Worm (Caenorhabditis elegans) whole organism, young adult: Measurements from ENCODE around the gene F41E6.1.
A peak's percentile ranks its signal among the peaks of the same experiment; 100 is the strongest.

ENCODE experiments used
- C17E4.6 ChIP-seq: fragments of 200-800 bp; sonication (Bioruptor generic); IDR thresholded peaks from 2 replicates; pipeline ENCODE4 v1.3.6; 2022; ENCODE audit warnings: missing genetic modification reagents, missing genetic modification characterization, missing compliant biosample characterization
- F22D6.2 ChIP-seq: sonication (generic microtip); optimal IDR thresholded peaks from 2 replicates; lab custom pipeline; 2016; ENCODE audit warnings: mild to moderate bottlenecking, missing genetic modification characterization, missing compliant biosample characterization
- F33H1.4 ChIP-seq: fragments of 200-800 bp; sonication (Bioruptor generic); IDR thresholded peaks from 2 replicates; pipeline ENCODE4 v1.3.6; 2022; ENCODE audit warnings: missing genetic modification reagents, missing genetic modification characterization, missing compliant biosample characterization
- F37B4.10 ChIP-seq: fragments of 200-800 bp; sonication (Bioruptor generic); IDR thresholded peaks from 2 replicates; pipeline ENCODE4 v1.3.6; 2022; ENCODE audit warnings: missing genetic modification characterization, missing compliant biosample characterization
- F39B2.1 ChIP-seq: fragments of 200-800 bp; sonication (Bioruptor generic); IDR thresholded peaks from 2 replicates; pipeline ENCODE4 v1.3.6; 2022; ENCODE audit warnings: missing genetic modification reagents, missing genetic modification characterization, missing compliant biosample characterization
- F57A8.1 ChIP-seq: fragments of 200-800 bp; sonication (Bioruptor generic); optimal IDR thresholded peaks from 2 replicates; lab custom pipeline; 2018; ENCODE audit warnings: mild to moderate bottlenecking, missing genetic modification characterization, moderate library complexity, missing compliant biosample characterization
- K12H6.12 ChIP-seq: fragments of 200-800 bp; sonication (Bioruptor generic); optimal IDR thresholded peaks from 2 replicates; lab custom pipeline; 2018; ENCODE audit warnings: mild to moderate bottlenecking, missing genetic modification characterization, missing compliant biosample characterization
- T26A5.8 ChIP-seq: sonication (generic microtip); optimal IDR thresholded peaks from 2 replicates; lab custom pipeline; 2016; ENCODE audit warnings: missing genetic modification characterization, missing compliant biosample characterization
- Y56A3A.18 ChIP-seq: fragments of 200-800 bp; sonication (Bioruptor generic); IDR thresholded peaks from 2 replicates; pipeline ENCODE4 v1.3.6; 2022; ENCODE audit warnings: missing genetic modification reagents, missing genetic modification characterization, missing compliant biosample characterization
- Y67H2A.10 ChIP-seq: fragments of 200-800 bp; sonication (Bioruptor generic); conservative IDR thresholded peaks from 2 replicates; pipeline ENCODE4 v1.3.6; 2022; ENCODE audit warnings: missing genetic modification reagents, missing genetic modification characterization, missing compliant biosample characterization
- Y79H2A.3 ChIP-seq: fragments of 200-800 bp; sonication (Bioruptor generic); conservative IDR thresholded peaks from 2 replicates; pipeline ENCODE4 v1.3.6; 2022; ENCODE audit warnings: missing genetic modification reagents, missing genetic modification characterization, missing compliant biosample characterization
- Y95B8A.8 ChIP-seq: fragments of 200-800 bp; sonication (Bioruptor generic); IDR thresholded peaks from 2 replicates; pipeline ENCODE4 v1.3.6; 2022; ENCODE audit warnings: missing genetic modification reagents, missing genetic modification characterization, missing compliant biosample characterization
- atf-7 ChIP-seq: sonication (generic microtip); optimal IDR thresholded peaks from 2 replicates; lab custom pipeline; 2017; ENCODE audit warnings: mild to moderate bottlenecking, missing genetic modification characterization, missing compliant biosample characterization
- attf-5 ChIP-seq: fragments of 200-800 bp; sonication (Bioruptor generic); optimal IDR thresholded peaks from 2 replicates; lab custom pipeline; 2018; ENCODE audit warnings: mild to moderate bottlenecking, missing genetic modification characterization, missing compliant biosample characterization
- cebp-2 ChIP-seq: fragments of 200-800 bp; sonication (Bioruptor generic); IDR thresholded peaks from 2 replicates; pipeline ENCODE4 v1.3.6; 2022; ENCODE audit warnings: missing genetic modification characterization, missing compliant biosample characterization
- ceh-27 ChIP-seq: fragments of 200-800 bp; sonication (Bioruptor generic); optimal IDR thresholded peaks from 2 replicates; lab custom pipeline; 2018; ENCODE audit warnings: mild to moderate bottlenecking, missing genetic modification characterization, moderate library complexity, missing compliant biosample characterization
- ceh-40 ChIP-seq: fragments of 200-800 bp; sonication (Bioruptor generic); IDR thresholded peaks from 2 replicates; pipeline ENCODE4 v1.3.6; 2022; ENCODE audit warnings: missing genetic modification characterization, missing compliant biosample characterization
- efl-1 ChIP-seq: fragments of 150-350 bp; optimal IDR thresholded peaks from 2 replicates; lab custom pipeline; 2014; ENCODE audit warnings: missing biosample characterization, missing genetic modification reagents, missing genetic modification characterization
- egl-44 ChIP-seq: fragments of 200-800 bp; sonication (Bioruptor generic); IDR thresholded peaks from 2 replicates; pipeline ENCODE4 v1.3.6; 2022; ENCODE audit warnings: missing genetic modification reagents, missing genetic modification characterization, missing compliant biosample characterization
- egrh-3 ChIP-seq: fragments of 200-800 bp; sonication (Bioruptor generic); IDR thresholded peaks from 2 replicates; pipeline ENCODE4 v1.3.6; 2022; ENCODE audit warnings: missing genetic modification reagents, missing genetic modification characterization, missing compliant biosample characterization
- gei-17 ChIP-seq: fragments of 200-800 bp; sonication (Bioruptor generic); optimal IDR thresholded peaks from 2 replicates; lab custom pipeline; 2018; ENCODE audit warnings: mild to moderate bottlenecking, missing genetic modification characterization, missing compliant biosample characterization
- hrde-1 ChIP-seq: sonication (generic microtip); optimal IDR thresholded peaks from 2 replicates; lab custom pipeline; 2016; ENCODE audit warnings: missing genetic modification characterization, mild to moderate bottlenecking, missing compliant biosample characterization, moderate library complexity, missing genotype, missing genetic modification reagents, borderline replicate concordance
- hsf-1 ChIP-seq: fragments of 200-800 bp; sonication (Bioruptor generic); IDR thresholded peaks from 2 replicates; pipeline ENCODE4 v1.3.6; 2022; ENCODE audit warnings: missing genetic modification reagents, missing genetic modification characterization, missing compliant biosample characterization
- lin-26 ChIP-seq: fragments of 200-800 bp; sonication (Bioruptor generic); IDR thresholded peaks from 2 replicates; pipeline ENCODE4 v1.3.6; 2022; ENCODE audit warnings: missing genetic modification reagents, missing genetic modification characterization, missing compliant biosample characterization
- lin-54 ChIP-seq: fragments of 200-800 bp; sonication (Bioruptor generic); optimal IDR thresholded peaks from 2 replicates; lab custom pipeline; 2018; ENCODE audit warnings: mild to moderate bottlenecking, missing genetic modification characterization, missing compliant biosample characterization
- madf-6 ChIP-seq: fragments of 200-800 bp; sonication (Bioruptor generic); IDR thresholded peaks from 2 replicates; pipeline ENCODE4 v1.3.6; 2022; ENCODE audit warnings: missing genetic modification reagents, missing genetic modification characterization, missing compliant biosample characterization
- mcd-1 ChIP-seq: fragments of 200-800 bp; sonication (Bioruptor generic); IDR thresholded peaks from 2 replicates; pipeline ENCODE4 v1.3.6; 2022; ENCODE audit warnings: missing genetic modification reagents, missing genetic modification characterization, missing compliant biosample characterization
- nfya-1 ChIP-seq: sonication (generic microtip); optimal IDR thresholded peaks from 2 replicates; lab custom pipeline; 2017; ENCODE audit warnings: antibody characterized with exemption, missing compliant biosample characterization, missing genetic modification characterization, borderline replicate concordance; ENCODE audit not compliant: insufficient read depth
- nfya-2 ChIP-seq: fragments of 200-800 bp; sonication (Bioruptor generic); IDR thresholded peaks from 2 replicates; pipeline ENCODE4 v1.3.6; 2022; ENCODE audit warnings: missing genetic modification reagents, missing genetic modification characterization, missing compliant biosample characterization
- nhr-179 ChIP-seq: sonication (generic microtip); optimal IDR thresholded peaks from 2 replicates; lab custom pipeline; 2016; ENCODE audit warnings: mild to moderate bottlenecking, missing genetic modification characterization, missing compliant biosample characterization
- pha-4 ChIP-seq: fragments of 150-350 bp; sonication (generic microtip); optimal IDR thresholded peaks from 2 replicates; lab custom pipeline; 2014; ENCODE audit warnings: missing biosample characterization, missing genetic modification reagents, missing genetic modification characterization
- rcor-1 ChIP-seq: fragments of 200-800 bp; sonication (Bioruptor generic); IDR thresholded peaks from 2 replicates; pipeline ENCODE4 v1.3.6; 2022; ENCODE audit warnings: missing genetic modification reagents, missing genetic modification characterization, missing compliant biosample characterization
- snpc-3.4 ChIP-seq: sonication (generic microtip); optimal IDR thresholded peaks from 2 replicates; lab custom pipeline; 2017; ENCODE audit warnings: missing genetic modification characterization, mild to moderate bottlenecking, missing compliant biosample characterization, antibody characterized with exemption, moderate library complexity, missing genotype, missing genetic modification reagents
- snpc-4 ChIP-seq, 5 experiments: fragments of 150-350 bp in 1 of 5; sonication (generic microtip) in 4 of 5; optimal IDR thresholded peaks; 2 replicates each; lab custom pipeline; 2014 to 2018; ENCODE audit warnings: missing genetic modification characterization in 5 of 5, missing biosample characterization in 3 of 5, antibody characterized with exemption in 2 of 5, mild to moderate bottlenecking in 2 of 5, missing compliant biosample characterization in 2 of 5, missing genotype in 2 of 5, moderate library complexity in 2 of 5, missing genetic modification reagents in 1 of 5
- somi-1 ChIP-seq: fragments of 200-800 bp; sonication (Bioruptor generic); optimal IDR thresholded peaks from 2 replicates; lab custom pipeline; 2018; ENCODE audit warnings: mild to moderate bottlenecking, missing genetic modification characterization, missing compliant biosample characterization
- tlf-1 ChIP-seq: fragments of 200-800 bp; sonication (Bioruptor generic); optimal IDR thresholded peaks from 2 replicates; lab custom pipeline; 2018; ENCODE audit warnings: mild to moderate bottlenecking, missing genetic modification characterization, missing compliant biosample characterization
- unc-130 ChIP-seq: sonication (generic microtip); optimal IDR thresholded peaks from 2 replicates; lab custom pipeline; 2016; ENCODE audit warnings: missing genetic modification reagents, missing genetic modification characterization, missing compliant biosample characterization
- xnd-1 ChIP-seq: sonication (generic microtip); optimal IDR thresholded peaks from 2 replicates; lab custom pipeline; 2016; ENCODE audit warnings: missing genotype, missing genetic modification reagents, missing genetic modification characterization, missing compliant biosample characterization
- ztf-22 ChIP-seq: fragments of 200-800 bp; sonication (Bioruptor generic); optimal IDR thresholded peaks from 2 replicates; lab custom pipeline; 2018; ENCODE audit warnings: mild to moderate bottlenecking, missing genetic modification characterization, moderate library complexity, missing compliant biosample characterization
- ztf-28 ChIP-seq: fragments of 200-800 bp; sonication (Bioruptor generic); IDR thresholded peaks from 2 replicates; pipeline ENCODE4 v1.3.6; 2022; ENCODE audit warnings: missing genetic modification reagents, missing genetic modification characterization, missing compliant biosample characterization
- ztf-6 ChIP-seq: fragments of 200-800 bp; sonication (Bioruptor generic); IDR thresholded peaks from 2 replicates; pipeline ENCODE4 v1.3.6; 2022; ENCODE audit warnings: missing genetic modification reagents, missing genetic modification characterization, missing compliant biosample characterization

Gene F41E6.1

DNA sequence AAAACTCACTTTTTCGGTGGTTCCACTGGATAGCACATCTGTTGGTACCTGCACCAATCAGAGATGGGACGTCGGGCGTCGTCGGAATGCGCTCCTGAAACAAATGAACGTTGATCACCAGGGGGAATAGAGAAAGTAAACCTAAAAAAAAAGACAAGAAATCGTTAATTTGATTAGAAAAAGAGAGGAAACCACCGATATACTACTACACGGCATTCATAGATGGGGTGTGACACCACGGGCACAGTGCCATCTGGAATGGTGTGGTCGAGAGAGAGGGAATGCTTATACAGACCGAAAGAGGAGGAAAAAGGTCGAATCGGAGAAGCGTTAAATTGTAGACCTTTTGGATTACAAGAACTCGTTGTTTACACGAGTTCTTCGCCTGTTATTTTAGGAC is 34.3 kb upstream of the F41E6.1 start, which contains the start of gene C10B5.3:
Gene C10B5.3, minus strand, starts transcription at position 101 of the 400 bp plus-strand sequence.
- TF ChIP-seq K12H6.12 (tag; lab: Kevin White, UChicago) (no peak), Y67H2A.10 (GFP tag; lab: Robert Waterston, UW) (no peak), ceh-27 (GFP tag; lab: Kevin White, UChicago) (no peak), C17E4.6 (GFP tag; lab: Robert Waterston, UW) (no peak), Y56A3A.18 (no peak), efl-1 (GFP tag; lab: Kevin White, UChicago) (no peak), lin-26 (GFP tag; lab: Robert Waterston, UW) (no peak), Y95B8A.8 (GFP tag; lab: Robert Waterston, UW) (no peak), nhr-179 (tag; lab: Kevin White, UChicago) (no peak), cebp-2 (GFP tag; lab: Robert Waterston, UW) (no peak)

DNA sequence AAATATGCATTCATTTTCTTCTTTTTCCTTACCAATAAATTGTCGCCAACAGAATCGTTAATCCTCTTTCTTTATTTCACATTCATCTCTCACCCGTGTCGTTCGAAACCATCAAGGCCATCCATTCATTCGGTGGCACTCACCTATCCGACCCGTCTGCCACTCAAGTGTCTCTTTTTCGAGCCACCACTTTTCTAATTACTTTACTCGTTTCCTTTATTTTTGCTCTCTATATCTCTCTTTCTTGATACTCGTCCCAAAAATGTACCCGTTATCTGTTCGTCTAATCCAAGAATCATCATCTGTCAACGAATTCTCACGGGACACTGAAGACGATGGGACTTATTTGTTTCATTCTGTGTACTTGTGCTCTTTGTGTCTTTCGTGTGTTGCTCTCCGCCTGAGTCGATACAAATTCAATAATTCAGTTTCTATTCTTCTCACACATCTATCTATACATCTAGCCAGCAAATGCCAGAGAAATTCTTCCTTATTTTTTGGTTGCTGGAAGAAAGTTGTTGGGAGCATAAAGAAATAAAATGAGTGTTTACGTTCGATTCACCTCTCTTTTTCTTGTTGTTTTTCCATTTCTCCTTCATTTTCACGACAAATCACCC is 29.6 kb upstream of the F41E6.1 start:
- TF ChIP-seq tlf-1 (GFP tag; lab: Kevin White, UChicago), result no peak
- TF ChIP-seq madf-6 (GFP tag; lab: Robert Waterston, UW), result no peak
- TF ChIP-seq snpc-3.4 (tag; lab: Kevin White, UChicago), result no peak
- no peak for TF ChIP-seq mcd-1 (GFP tag; lab: Robert Waterston, UW)
- no peak for TF ChIP-seq pha-4 (tag; lab: Kevin White, UChicago)
- no peak for TF ChIP-seq xnd-1
- no peak for TF ChIP-seq snpc-4 (GFP tag; optimal IDR thresholded peaks at IDR 0.05; lab: Kevin White, UChicago)
- no peak for TF ChIP-seq snpc-4 (tag; optimal IDR thresholded peaks at IDR 0.05; lab: Kevin White, UChicago)
- no peak for TF ChIP-seq nhr-179 (tag; lab: Kevin White, UChicago)
- no peak for TF ChIP-seq ztf-22 (GFP tag; lab: Kevin White, UChicago)
- no peak for TF ChIP-seq attf-5
- TF ChIP-seq Y56A3A.18, result no peak
- TF ChIP-seq F37B4.10, result no peak
- TF ChIP-seq F57A8.1 (GFP tag; lab: Kevin White, UChicago), result no peak
- no peak for TF ChIP-seq T26A5.8
- no peak for TF ChIP-seq efl-1 (GFP tag; lab: Kevin White, UChicago)
- no peak for TF ChIP-seq nfya-2 (GFP tag; lab: Robert Waterston, UW)

DNA sequence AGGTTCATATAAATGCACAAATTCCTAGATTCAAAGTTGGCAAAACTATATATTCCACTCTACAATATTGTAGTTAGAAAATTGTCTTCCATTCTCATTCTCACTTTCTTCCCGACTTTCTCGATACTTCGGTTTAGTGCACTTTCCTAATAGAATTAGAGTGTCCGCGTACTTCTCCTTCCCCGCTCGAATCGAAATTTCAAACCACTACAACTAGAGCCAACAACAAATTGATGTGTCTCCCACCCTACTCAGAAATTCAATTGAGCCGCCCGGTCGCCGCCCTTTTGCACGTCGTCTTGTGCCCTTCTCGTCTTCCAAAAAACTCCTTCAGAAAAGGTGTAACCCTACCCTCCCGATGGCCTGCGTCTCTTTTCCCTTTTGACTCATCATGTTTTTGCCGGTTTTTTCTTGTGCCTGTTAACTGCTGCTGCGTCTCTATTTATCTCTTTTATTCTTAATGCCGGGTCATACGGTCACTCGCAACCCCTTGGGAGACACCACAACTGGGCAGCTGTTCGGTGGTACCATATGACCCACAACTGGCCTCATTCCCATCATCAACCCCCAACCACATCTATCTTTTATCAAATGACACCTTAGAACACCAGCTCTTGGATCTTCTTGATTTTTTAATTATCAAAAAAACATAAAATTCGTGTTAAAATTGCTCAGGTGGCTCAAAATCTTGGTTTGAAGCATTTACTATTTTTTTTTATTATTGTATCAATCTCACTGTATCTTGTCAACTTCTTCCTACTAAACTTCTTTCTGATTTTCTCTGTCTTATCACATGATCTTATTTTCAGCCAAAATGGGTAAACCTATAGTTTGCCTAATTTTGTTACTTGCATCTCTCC is 28.1 kb upstream of the F41E6.1 start, which contains the start of gene tag-196:
Gene tag-196, plus strand, starts transcription at position 810 of the 860 bp plus-strand sequence.
- TF ChIP-seq Y79H2A.3, result no peak
- TF ChIP-seq egl-44 (GFP tag; lab: Robert Waterston, UW), result 0 out of 2 replicates have a peak, but pooled peaks have one; percentile 14
- TF ChIP-seq, all 124 proteins: peak for 1

DNA sequence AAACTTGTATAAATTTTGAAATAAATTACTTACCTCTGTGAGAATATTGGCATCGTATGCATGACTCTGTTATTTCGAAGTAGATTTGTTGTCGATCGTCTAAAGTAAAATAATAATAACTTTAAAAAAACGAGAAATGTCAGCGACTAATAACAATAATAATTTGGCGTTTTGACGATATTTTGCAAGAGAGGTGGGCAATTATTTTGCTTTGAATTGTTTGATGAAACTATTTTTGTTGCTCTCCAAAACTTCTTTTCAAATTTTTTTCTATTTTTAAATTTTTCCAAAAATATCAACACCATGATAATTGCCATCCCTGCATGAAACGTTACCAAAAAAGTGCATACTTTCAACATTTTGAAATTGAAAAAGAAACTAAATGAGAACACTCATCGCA is 23.2 kb upstream of the F41E6.1 start, which contains the start of gene F41E6.7:
Gene F41E6.7, minus strand, starts transcription at position 101 of the 400 bp plus-strand sequence.
- TF ChIP-seq ztf-28 (no peak), unc-130 (GFP tag; lab: Kevin White, UChicago) (no peak), hrde-1 (no peak), F39B2.1 (no peak), ceh-40 (GFP tag; lab: Robert Waterston, UW) (no peak), egrh-3 (GFP tag; lab: Robert Waterston, UW) (no peak), F22D6.2 (tag; lab: Kevin White, UChicago) (no peak), hsf-1 (GFP tag; lab: Robert Waterston, UW) (no peak), atf-7 (tag; lab: Kevin White, UChicago) (no peak), efl-1 (GFP tag; lab: Kevin White, UChicago) (no peak), F33H1.4 (GFP tag; lab: Robert Waterston, UW) (no peak), ztf-6 (GFP tag; lab: Robert Waterston, UW) (no peak), gei-17 (GFP tag; lab: Kevin White, UChicago) (no peak), lin-54 (GFP tag; lab: Kevin White, UChicago) (no peak), somi-1 (GFP tag; lab: Kevin White, UChicago) (no peak), nfya-1 (tag; lab: Kevin White, UChicago) (no peak), rcor-1 (GFP tag; lab: Robert Waterston, UW) (no peak)
